Fruit fly (Drosophila melanogaster) whole organism, embryonic: Measurements from ENCODE around the gene Cpr30F.
A peak's percentile ranks its signal among the peaks of the same experiment; 100 is the strongest.

Source experiments
- BtbVII ChIP-seq: fragments of 200-800 bp; sonication (Bioruptor generic); optimal IDR thresholded peaks from 3 replicates; lab custom pipeline; 2017; ENCODE audit warnings: missing biosample characterization, mild to moderate bottlenecking, missing genetic modification characterization
- CG10366 ChIP-seq: fragments of 200-800 bp; sonication (Bioruptor generic); IDR thresholded peaks from 2 replicates; pipeline ENCODE4 v1.3.6; 2022; ENCODE audit warnings: missing biosample characterization, missing genetic modification characterization
- CG11695 ChIP-seq: fragments of 200-800 bp; sonication (Bioruptor generic); IDR thresholded peaks from 3 replicates; pipeline ENCODE4 v1.3.6; 2022; ENCODE audit warnings: missing biosample characterization, missing genetic modification characterization
- CG13424 ChIP-seq: fragments of 200-800 bp; sonication (Bioruptor generic); optimal IDR thresholded peaks from 2 replicates; lab custom pipeline; 2019; ENCODE audit warnings: missing biosample characterization, mild to moderate bottlenecking, missing genetic modification characterization, moderate library complexity
- CG13775 ChIP-seq: fragments of 200-800 bp; sonication (Bioruptor generic); optimal IDR thresholded peaks from 3 replicates; lab custom pipeline; 2017; ENCODE audit warnings: missing biosample characterization, mild to moderate bottlenecking, missing genetic modification characterization
- CG13894 ChIP-seq: fragments of 200-800 bp; sonication (Bioruptor generic); optimal IDR thresholded peaks from 3 replicates; lab custom pipeline; 2018; ENCODE audit warnings: missing biosample characterization, mild to moderate bottlenecking, missing genetic modification characterization, moderate library complexity
- CG14860 ChIP-seq: fragments of 200-800 bp; sonication (Bioruptor generic); IDR thresholded peaks from 3 replicates; pipeline ENCODE4 v1.3.6; 2022; ENCODE audit warnings: missing biosample characterization, missing genetic modification characterization; ENCODE audit not compliant: partially characterized antibody
- CG1603 ChIP-seq: fragments of 200-800 bp; sonication (Bioruptor generic); optimal IDR thresholded peaks from 2 replicates; lab custom pipeline; 2019; ENCODE audit warnings: missing biosample characterization, mild to moderate bottlenecking, missing genetic modification characterization, moderate library complexity
- CG17186 ChIP-seq: fragments of 200-800 bp; sonication (Bioruptor generic); optimal IDR thresholded peaks from 3 replicates; lab custom pipeline; 2017; ENCODE audit warnings: missing biosample characterization, missing genetic modification reagents, missing genetic modification characterization
- CG17361 ChIP-seq: fragments of 200-800 bp; sonication (Bioruptor generic); IDR thresholded peaks from 3 replicates; pipeline ENCODE4 v1.3.6; 2022; ENCODE audit warnings: missing biosample characterization, missing genetic modification characterization
- CG30403 ChIP-seq: fragments of 200-800 bp; sonication (Bioruptor generic); optimal IDR thresholded peaks from 3 replicates; lab custom pipeline; 2016; ENCODE audit warnings: missing biosample characterization, missing genetic modification characterization
- CG32767 ChIP-seq: fragments of 200-800 bp; sonication (Bioruptor generic); IDR thresholded peaks from 2 replicates; pipeline ENCODE4 v1.3.6; 2022; ENCODE audit warnings: missing biosample characterization, missing genetic modification characterization
- CG34224 ChIP-seq: fragments of 200-800 bp; sonication (Bioruptor generic); IDR thresholded peaks from 3 replicates; pipeline ENCODE4 v1.3.6; 2022; ENCODE audit warnings: missing biosample characterization, missing genetic modification characterization; ENCODE audit not compliant: partially characterized antibody
- CG3838 ChIP-seq: fragments of 200-800 bp; sonication (Bioruptor generic); optimal IDR thresholded peaks from 3 replicates; lab custom pipeline; 2016; ENCODE audit warnings: missing biosample characterization, missing genetic modification characterization
- CG4282 ChIP-seq: fragments of 200-800 bp; sonication (Bioruptor generic); optimal IDR thresholded peaks from 2 replicates; lab custom pipeline; 2016; ENCODE audit warnings: missing biosample characterization, missing genetic modification characterization
- CG4854 ChIP-seq: fragments of 200-800 bp; sonication (Bioruptor generic); optimal IDR thresholded peaks from 2 replicates; lab custom pipeline; 2016; ENCODE audit warnings: missing biosample characterization, missing genetic modification characterization, inconsistent platforms
- CG6765 ChIP-seq: fragments of 200-800 bp; sonication (Bioruptor generic); optimal IDR thresholded peaks from 3 replicates; lab custom pipeline; 2017; ENCODE audit warnings: missing biosample characterization, mild to moderate bottlenecking, missing genetic modification characterization
- CG8478 ChIP-seq: fragments of >200 bp; optimal IDR thresholded peaks from 2 replicates; lab custom pipeline; 2018
- CG8944 ChIP-seq: fragments of 200-800 bp; sonication (Bioruptor generic); optimal IDR thresholded peaks from 3 replicates; lab custom pipeline; 2016; ENCODE audit warnings: missing biosample characterization, missing genetic modification characterization
- Chrac-16 ChIP-seq: fragments of 200-800 bp; sonication (Bioruptor generic); optimal IDR thresholded peaks from 3 replicates; lab custom pipeline; 2016; ENCODE audit warnings: missing biosample characterization, missing genetic modification characterization
- CrebB ChIP-seq: fragments of 200-800 bp; sonication (Bioruptor generic); optimal IDR thresholded peaks from 3 replicates; lab custom pipeline; 2018; ENCODE audit warnings: missing biosample characterization, mild to moderate bottlenecking, missing genetic modification characterization
- Elba2 ChIP-seq: fragments of 200-800 bp; sonication (Bioruptor generic); optimal IDR thresholded peaks from 3 replicates; lab custom pipeline; 2016; ENCODE audit warnings: missing biosample characterization, missing genetic modification characterization
- Ets97D ChIP-seq: fragments of 200-800 bp; sonication (Bioruptor generic); optimal IDR thresholded peaks from 3 replicates; lab custom pipeline; 2016; ENCODE audit warnings: missing biosample characterization, missing genetic modification characterization
- Hr39 ChIP-seq: fragments of >200 bp; optimal IDR thresholded peaks from 2 replicates; lab custom pipeline; 2017
- Jarid2 ChIP-seq: fragments of 200-800 bp; sonication (Bioruptor generic); optimal IDR thresholded peaks from 3 replicates; lab custom pipeline; 2017; ENCODE audit warnings: mild to moderate bottlenecking, missing biosample characterization, missing genetic modification reagents, missing genetic modification characterization
- MTF-1 ChIP-seq: fragments of 200-800 bp; sonication (Bioruptor generic); optimal IDR thresholded peaks from 2 replicates; lab custom pipeline; 2018; ENCODE audit warnings: missing biosample characterization, mild to moderate bottlenecking, missing genetic modification characterization, borderline replicate concordance
- Mad ChIP-seq: fragments of 200-800 bp; sonication (Bioruptor generic); optimal IDR thresholded peaks from 2 replicates; lab custom pipeline; 2016; ENCODE audit warnings: missing biosample characterization, missing genetic modification characterization
- Meics ChIP-seq: fragments of 200-800 bp; sonication (Bioruptor generic); optimal IDR thresholded peaks from 2 replicates; lab custom pipeline; 2017; ENCODE audit warnings: missing biosample characterization, mild to moderate bottlenecking, missing genetic modification characterization
- Poxn ChIP-seq: fragments of 200-800 bp; sonication (Bioruptor generic); IDR thresholded peaks from 2 replicates; pipeline ENCODE4 v1.3.6; 2022; ENCODE audit warnings: missing biosample characterization, missing genetic modification characterization
- Scr ChIP-seq: fragments of 200-800 bp; sonication (Bioruptor generic); IDR thresholded peaks from 2 replicates; pipeline ENCODE4 v1.3.6; 2022; ENCODE audit warnings: missing biosample characterization, missing genetic modification characterization; ENCODE audit not compliant: partially characterized antibody
- Side ChIP-seq: fragments of 200-800 bp; sonication (Bioruptor generic); optimal IDR thresholded peaks from 2 replicates; lab custom pipeline; 2016; ENCODE audit warnings: missing biosample characterization, missing genetic modification characterization
- Taf1 ChIP-seq: fragments of 200-800 bp; sonication (Bioruptor generic); IDR thresholded peaks from 2 replicates; pipeline ENCODE4 v1.3.6; 2022; ENCODE audit warnings: missing biosample characterization, missing genetic modification characterization
- Vsx1 ChIP-seq: fragments of 200-800 bp; sonication (Bioruptor generic); optimal IDR thresholded peaks from 2 replicates; lab custom pipeline; 2017; ENCODE audit warnings: missing biosample characterization, mild to moderate bottlenecking, missing genetic modification characterization, missing genetic modification reagents
- ab ChIP-seq: fragments of 200-800 bp; sonication (Bioruptor generic); optimal IDR thresholded peaks from 2 replicates; lab custom pipeline; 2016; ENCODE audit warnings: missing biosample characterization, missing genetic modification characterization
- az2 ChIP-seq: fragments of 200-800 bp; sonication (Bioruptor generic); optimal IDR thresholded peaks from 3 replicates; lab custom pipeline; 2016; ENCODE audit warnings: missing biosample characterization, missing genetic modification characterization
- bcd ChIP-seq: fragments of 200-800 bp; sonication (Bioruptor generic); optimal IDR thresholded peaks from 2 replicates; lab custom pipeline; 2017; ENCODE audit warnings: missing biosample characterization, mild to moderate bottlenecking, missing genetic modification characterization
- cad ChIP-seq: fragments of >200 bp; optimal IDR thresholded peaks from 2 replicates; lab custom pipeline; 2017; ENCODE audit warnings: missing biosample characterization, missing genetic modification characterization
- ci ChIP-seq: fragments of 200-800 bp; sonication (Bioruptor generic); IDR thresholded peaks from 3 replicates; pipeline ENCODE4 v1.3.6; 2022; ENCODE audit warnings: missing biosample characterization, missing genetic modification characterization
- crp ChIP-seq, 2 experiments: fragments of 200-800 bp; sonication (Bioruptor generic); optimal IDR thresholded peaks; 2 replicates in 1 of 2; 3 replicates in 1 of 2; lab custom pipeline; 2017; ENCODE audit warnings: missing biosample characterization in 2 of 2, missing genetic modification characterization in 2 of 2, mild to moderate bottlenecking in 1 of 2, moderate library complexity in 1 of 2
- esg ChIP-seq: fragments of 200-800 bp; sonication (Bioruptor generic); conservative IDR thresholded peaks from 2 replicates; pipeline ENCODE4 v1.3.6; 2022; ENCODE audit warnings: missing biosample characterization, missing genetic modification characterization
- ewg ChIP-seq: fragments of 200-800 bp; sonication (Bioruptor generic); optimal IDR thresholded peaks from 3 replicates; lab custom pipeline; 2017; ENCODE audit warnings: mild to moderate bottlenecking, missing biosample characterization, missing genetic modification reagents, missing genetic modification characterization
- hkb ChIP-seq, 2 experiments: fragments of 200-800 bp in 1 of 2; fragments of >200 bp in 1 of 2; sonication (Bioruptor generic) in 1 of 2; IDR thresholded peaks in 1 of 2; optimal IDR thresholded peaks in 1 of 2; 2 replicates each; pipeline versions ENCODE4 v1.3.6 to Lab custom; 2017 to 2022; ENCODE audit warnings: missing biosample characterization in 1 of 2, missing genetic modification characterization in 1 of 2
- klu ChIP-seq: fragments of 200-800 bp; sonication (Bioruptor generic); IDR thresholded peaks from 2 replicates; pipeline ENCODE4 v1.3.6; 2022; ENCODE audit warnings: missing biosample characterization, missing genetic modification characterization
- luna ChIP-seq: fragments of 200-800 bp; sonication (Bioruptor generic); optimal IDR thresholded peaks from 2 replicates; lab custom pipeline; 2016; ENCODE audit warnings: missing biosample characterization, missing genetic modification characterization
- mam ChIP-seq: fragments of 200-800 bp; sonication (Bioruptor generic); optimal IDR thresholded peaks from 3 replicates; lab custom pipeline; 2016; ENCODE audit warnings: missing biosample characterization, missing genetic modification characterization
- nmo ChIP-seq: fragments of 200-800 bp; sonication (Bioruptor generic); optimal IDR thresholded peaks from 2 replicates; lab custom pipeline; 2018; ENCODE audit warnings: missing biosample characterization, mild to moderate bottlenecking, missing genetic modification characterization, moderate library complexity
- p53 ChIP-seq: fragments of 200-800 bp; sonication (Bioruptor generic); optimal IDR thresholded peaks from 2 replicates; lab custom pipeline; 2016; ENCODE audit warnings: missing biosample characterization, missing genetic modification characterization
- salm ChIP-seq: fragments of 200-800 bp; sonication (Bioruptor generic); optimal IDR thresholded peaks from 2 replicates; lab custom pipeline; 2018; ENCODE audit warnings: missing biosample characterization, mild to moderate bottlenecking, missing genetic modification characterization
- schlank ChIP-seq: fragments of 200-800 bp; sonication (Bioruptor generic); optimal IDR thresholded peaks from 2 replicates; lab custom pipeline; 2018; ENCODE audit warnings: missing biosample characterization, mild to moderate bottlenecking, missing genetic modification characterization
- sima ChIP-seq: fragments of 200-800 bp; sonication (Bioruptor generic); optimal IDR thresholded peaks from 2 replicates; lab custom pipeline; 2016; ENCODE audit warnings: missing biosample characterization, missing genetic modification characterization
- so ChIP-seq: fragments of 200-800 bp; sonication (Bioruptor generic); IDR thresholded peaks from 3 replicates; pipeline ENCODE4 v1.3.6; 2022; ENCODE audit warnings: missing biosample characterization, missing genetic modification characterization
- tup ChIP-seq: fragments of 200-800 bp; sonication (Bioruptor generic); optimal IDR thresholded peaks from 2 replicates; lab custom pipeline; 2016; ENCODE audit warnings: missing biosample characterization, mild to moderate bottlenecking, missing genetic modification characterization, moderate library complexity

Gene Cpr30F

dm6 chr2L:9890576-9890975, 42.4 kb downstream of the Cpr30F start, which contains the start of the genes CG34183 and CG4537 (continued):
- TF ChIP-seq CG14860 (peak; percentile 86), Ets97D (peak; percentile 39), MTF-1 (GFP tag; lab: Kevin White, UChicago) (no peak), Meics (GFP tag; lab: Kevin White, UChicago) (no peak), crp (GFP tag; optimal IDR thresholded peaks at IDR 0.05; lab: Kevin White, UChicago) (peak in 1 of 2 experiments; percentile 30), Side (GFP tag; lab: Kevin White, UChicago) (no peak), schlank (tag; lab: Kevin White, UChicago) (no peak), Hr39 (lab: Kevin White, UChicago) (no peak), CG13894 (tag; lab: Kevin White, UChicago) (no peak), so (no peak), ewg (no peak), BtbVII (GFP tag; lab: Kevin White, UChicago) (no peak), CG17361 (GFP tag; lab: Robert Waterston, UW) (no peak), luna (GFP tag; lab: Kevin White, UChicago) (no peak), Jarid2 (GFP tag; lab: Kevin White, UChicago) (no peak), esg (no peak), cad (GFP tag; lab: Kevin White, UChicago) (no peak), CG32767 (GFP tag; lab: Robert Waterston, UW) (no peak), sima (GFP tag; lab: Kevin White, UChicago) (no peak), Scr (GFP tag; lab: Robert Waterston, UW) (peak; percentile 90), bcd (GFP tag; lab: Kevin White, UChicago) (no peak), CG1603 (tag; lab: Kevin White, UChicago) (peak; percentile 44), Chrac-16 (GFP tag; lab: Kevin White, UChicago) (no peak), CG10366 (no peak), CG4854 (GFP tag; lab: Kevin White, UChicago) (no peak), mam (GFP tag; lab: Kevin White, UChicago) (no peak), Vsx1 (GFP tag; lab: Kevin White, UChicago) (no peak), CG11695 (no peak), nmo (GFP tag; lab: Kevin White, UChicago) (peak; percentile 13), CG8944 (GFP tag; lab: Kevin White, UChicago) (no peak), az2 (GFP tag; lab: Kevin White, UChicago) (no peak), CrebB (tag; lab: Kevin White, UChicago) (no peak), Mad (GFP tag; lab: Kevin White, UChicago) (no peak), tup (GFP tag; lab: Kevin White, UChicago) (no peak), salm (tag; lab: Kevin White, UChicago) (no peak), CG34224 (peak; percentile 95), Poxn (GFP tag; lab: Robert Waterston, UW) (no peak), CG13775 (no peak), CG3838 (no peak), klu (no peak), CG8478 (lab: Kevin White, UChicago) (no peak), CG30403 (GFP tag; lab: Kevin White, UChicago) (no peak), ab (no peak), CG17186 (peak; percentile 0), CG4282 (GFP tag; lab: Kevin White, UChicago) (no peak), Elba2 (GFP tag; lab: Kevin White, UChicago) (no peak), ci (GFP tag; lab: Robert Waterston, UW) (peak; percentile 13; the same call in 1 of the 3 replicates), p53 (GFP tag; lab: Kevin White, UChicago) (no peak), Taf1 (no peak), hkb (optimal IDR thresholded peaks at IDR 0.05; lab: Kevin White, UChicago) (no peak), hkb (GFP tag; IDR thresholded peaks at IDR 0.05; lab: Robert Waterston, UW) (no peak), CG13424 (tag; lab: Kevin White, UChicago) (no peak), CG6765 (GFP tag; lab: Kevin White, UChicago) (no peak)
